Fruit fly (Drosophila melanogaster) whole organism, embryonic: ENCODE data around the gene fzy.
A peak's percentile ranks its signal among the peaks of the same experiment; 100 is the strongest.

Experiments used
- Ada2b ChIP-seq: fragments of 200-800 bp; sonication (Bioruptor generic); IDR thresholded peaks from 2 replicates; pipeline ENCODE4 v1.3.6; 2022; ENCODE audit warnings: missing biosample characterization, missing genetic modification characterization
- Asciz ChIP-seq: fragments of 200-800 bp; sonication (Bioruptor generic); optimal IDR thresholded peaks from 2 replicates; lab custom pipeline; 2017; ENCODE audit warnings: missing biosample characterization, mild to moderate bottlenecking, missing genetic modification characterization, missing genetic modification reagents
- Atf3 ChIP-seq: fragments of 200-800 bp; sonication (Bioruptor generic); optimal IDR thresholded peaks from 3 replicates; lab custom pipeline; 2016; ENCODE audit warnings: missing biosample characterization, missing genetic modification characterization
- B-H2 ChIP-seq: fragments of 200-800 bp; sonication (Bioruptor generic); optimal IDR thresholded peaks from 2 replicates; lab custom pipeline; 2018; ENCODE audit warnings: missing biosample characterization, mild to moderate bottlenecking, missing genetic modification characterization
- CG10267 ChIP-seq: fragments of 200-800 bp; sonication (Bioruptor generic); optimal IDR thresholded peaks from 2 replicates; lab custom pipeline; 2018; ENCODE audit warnings: missing biosample characterization, mild to moderate bottlenecking, missing genetic modification characterization, moderate library complexity
- CG10321 ChIP-seq: fragments of 200-800 bp; sonication (Bioruptor generic); IDR thresholded peaks from 2 replicates; pipeline ENCODE4 v1.3.6; 2022; ENCODE audit warnings: missing biosample characterization, missing genetic modification characterization
- CG11456 ChIP-seq: fragments of 200-800 bp; sonication (Bioruptor generic); IDR thresholded peaks from 3 replicates; pipeline ENCODE4 v1.3.6; 2022; ENCODE audit warnings: missing biosample characterization, missing genetic modification characterization
- CG12104 ChIP-seq: fragments of 200-800 bp; sonication (Bioruptor generic); optimal IDR thresholded peaks from 3 replicates; lab custom pipeline; 2016; ENCODE audit warnings: missing biosample characterization, missing genetic modification characterization
- CG12744 ChIP-seq: fragments of 200-800 bp; sonication (Bioruptor generic); optimal IDR thresholded peaks from 2 replicates; lab custom pipeline; 2016; ENCODE audit warnings: missing biosample characterization, missing genetic modification characterization
- CG13424 ChIP-seq: fragments of 200-800 bp; sonication (Bioruptor generic); optimal IDR thresholded peaks from 2 replicates; lab custom pipeline; 2019; ENCODE audit warnings: missing biosample characterization, mild to moderate bottlenecking, missing genetic modification characterization, moderate library complexity
- CG17385 ChIP-seq: fragments of 200-800 bp; sonication (Bioruptor generic); optimal IDR thresholded peaks from 3 replicates; lab custom pipeline; 2018; ENCODE audit warnings: missing biosample characterization, mild to moderate bottlenecking, missing genetic modification characterization
- CG2129 ChIP-seq: fragments of 200-800 bp; sonication (Bioruptor generic); IDR thresholded peaks from 2 replicates; pipeline ENCODE4 v1.3.6; 2022; ENCODE audit warnings: missing biosample characterization, missing genetic modification characterization; ENCODE audit not compliant: partially characterized antibody
- CG33557 ChIP-seq: fragments of 200-800 bp; sonication (Bioruptor generic); optimal IDR thresholded peaks from 2 replicates; lab custom pipeline; 2019; ENCODE audit warnings: missing biosample characterization, mild to moderate bottlenecking, missing genetic modification characterization, moderate library complexity
- CG34422 ChIP-seq: fragments of 200-800 bp; sonication (Bioruptor generic); IDR thresholded peaks from 3 replicates; pipeline ENCODE4 v1.3.6; 2022; ENCODE audit warnings: missing biosample characterization, missing genetic modification characterization
- CG5180 ChIP-seq: fragments of 200-800 bp; sonication (Bioruptor generic); optimal IDR thresholded peaks from 3 replicates; lab custom pipeline; 2017; ENCODE audit warnings: missing biosample characterization, missing genetic modification characterization, mild to moderate bottlenecking, moderate library complexity, missing genetic modification reagents
- CG6654 ChIP-seq: fragments of 200-800 bp; sonication (Bioruptor generic); optimal IDR thresholded peaks from 2 replicates; lab custom pipeline; 2017; ENCODE audit warnings: missing biosample characterization, mild to moderate bottlenecking, missing genetic modification characterization
- CG7372 ChIP-seq: fragments of 200-800 bp; sonication (Bioruptor generic); IDR thresholded peaks from 2 replicates; pipeline ENCODE4 v1.3.6; 2022; ENCODE audit warnings: missing biosample characterization, missing genetic modification characterization
- CG7987 ChIP-seq: fragments of 200-800 bp; sonication (Bioruptor generic); optimal IDR thresholded peaks from 2 replicates; lab custom pipeline; 2018; ENCODE audit warnings: missing biosample characterization, mild to moderate bottlenecking, missing genetic modification characterization, moderate library complexity
- CG8359 ChIP-seq: fragments of 200-800 bp; sonication (Bioruptor generic); optimal IDR thresholded peaks from 2 replicates; lab custom pipeline; 2017; ENCODE audit warnings: missing biosample characterization, mild to moderate bottlenecking, missing genetic modification characterization, borderline replicate concordance
- CTCF ChIP-seq: fragments of 200-800 bp; sonication (Bioruptor generic); optimal IDR thresholded peaks from 2 replicates; lab custom pipeline; 2017; ENCODE audit warnings: missing biosample characterization, mild to moderate bottlenecking, missing genetic modification characterization, moderate library complexity
- D19B ChIP-seq: fragments of 200-800 bp; sonication (Bioruptor generic); optimal IDR thresholded peaks from 2 replicates; lab custom pipeline; 2017; ENCODE audit warnings: missing biosample characterization, mild to moderate bottlenecking, missing genetic modification characterization
- Dbx ChIP-seq: fragments of 200-800 bp; sonication (Bioruptor generic); IDR thresholded peaks from 3 replicates; pipeline ENCODE4 v1.3.6; 2022; ENCODE audit warnings: missing biosample characterization, missing genetic modification characterization
- Fer3 ChIP-seq: fragments of 200-800 bp; sonication (Bioruptor generic); optimal IDR thresholded peaks from 2 replicates; lab custom pipeline; 2018; ENCODE audit warnings: missing biosample characterization, mild to moderate bottlenecking, missing genetic modification characterization, moderate library complexity
- Gsc ChIP-seq: fragments of 200-800 bp; sonication (Bioruptor generic); IDR thresholded peaks from 2 replicates; pipeline ENCODE4 v1.3.6; 2022; ENCODE audit warnings: missing biosample characterization, missing genetic modification characterization
- H15 ChIP-seq: fragments of 200-800 bp; sonication (Bioruptor generic); IDR thresholded peaks from 3 replicates; pipeline ENCODE4 v1.3.6; 2022; ENCODE audit warnings: missing biosample characterization, missing genetic modification characterization
- HLH4C ChIP-seq: fragments of 200-800 bp; sonication (Bioruptor generic); IDR thresholded peaks from 3 replicates; pipeline ENCODE4 v1.3.6; 2022; ENCODE audit warnings: missing biosample characterization, missing genetic modification characterization; ENCODE audit not compliant: partially characterized antibody
- Jarid2 ChIP-seq: fragments of 200-800 bp; sonication (Bioruptor generic); optimal IDR thresholded peaks from 3 replicates; lab custom pipeline; 2017; ENCODE audit warnings: mild to moderate bottlenecking, missing biosample characterization, missing genetic modification reagents, missing genetic modification characterization
- Mes4 ChIP-seq: fragments of 200-800 bp; sonication (Bioruptor generic); optimal IDR thresholded peaks from 2 replicates; lab custom pipeline; 2016; ENCODE audit warnings: missing biosample characterization, missing genetic modification characterization
- Nf-YB ChIP-seq: fragments of 200-800 bp; sonication (Bioruptor generic); optimal IDR thresholded peaks from 3 replicates; lab custom pipeline; 2019; ENCODE audit warnings: missing biosample characterization, mild to moderate bottlenecking, missing genetic modification characterization, moderate library complexity
- Opbp ChIP-seq: fragments of 200-800 bp; sonication (Bioruptor generic); IDR thresholded peaks from 3 replicates; pipeline ENCODE4 v1.3.6; 2022; ENCODE audit warnings: missing biosample characterization, missing genetic modification characterization; ENCODE audit not compliant: partially characterized antibody
- Sox100B ChIP-seq: fragments of 200-800 bp; sonication (Bioruptor generic); optimal IDR thresholded peaks from 3 replicates; lab custom pipeline; 2018; ENCODE audit warnings: missing biosample characterization, mild to moderate bottlenecking, missing genetic modification characterization
- Spps ChIP-seq: fragments of 200-800 bp; sonication (Bioruptor generic); optimal IDR thresholded peaks from 2 replicates; lab custom pipeline; 2018; ENCODE audit warnings: missing biosample characterization, mild to moderate bottlenecking, missing genetic modification characterization
- Ssrp ChIP-seq: fragments of 200-800 bp; sonication (Bioruptor generic); optimal IDR thresholded peaks from 2 replicates; lab custom pipeline; 2018; ENCODE audit warnings: missing biosample characterization, mild to moderate bottlenecking, missing genetic modification characterization, moderate library complexity
- bigmax ChIP-seq: fragments of 200-800 bp; sonication (Bioruptor generic); optimal IDR thresholded peaks from 2 replicates; lab custom pipeline; 2018; ENCODE audit warnings: missing biosample characterization, mild to moderate bottlenecking, missing genetic modification characterization
- da ChIP-seq: fragments of 200-800 bp; sonication (Bioruptor generic); optimal IDR thresholded peaks from 2 replicates; lab custom pipeline; 2016; ENCODE audit warnings: missing biosample characterization, missing genetic modification characterization
- eve ChIP-seq, 2 experiments: fragments of >200 bp; optimal IDR thresholded peaks; 2 replicates each; lab custom pipeline; 2017; ENCODE audit warnings: missing biosample characterization in 2 of 2, missing genetic modification characterization in 2 of 2
- gsb-n ChIP-seq: fragments of 200-800 bp; sonication (Bioruptor generic); optimal IDR thresholded peaks from 3 replicates; lab custom pipeline; 2018; ENCODE audit warnings: missing biosample characterization, mild to moderate bottlenecking, missing genetic modification characterization
- insv ChIP-seq, 2 experiments: fragments of 200-800 bp; sonication (Bioruptor generic); optimal IDR thresholded peaks; 3 replicates each; lab custom pipeline; 2016 to 2018; ENCODE audit warnings: missing biosample characterization in 2 of 2, missing genetic modification characterization in 2 of 2
- jing ChIP-seq: fragments of 200-800 bp; sonication (Bioruptor generic); optimal IDR thresholded peaks from 2 replicates; lab custom pipeline; 2018; ENCODE audit warnings: missing biosample characterization, mild to moderate bottlenecking, missing genetic modification characterization
- kah ChIP-seq: fragments of 200-800 bp; sonication (Bioruptor generic); optimal IDR thresholded peaks from 2 replicates; lab custom pipeline; 2018; ENCODE audit warnings: missing biosample characterization, mild to moderate bottlenecking, missing genetic modification characterization
- knrl ChIP-seq: fragments of 200-800 bp; sonication (Bioruptor generic); IDR thresholded peaks from 3 replicates; pipeline ENCODE4 v1.3.6; 2022; ENCODE audit warnings: missing biosample characterization, missing genetic modification characterization; ENCODE audit not compliant: partially characterized antibody
- luna ChIP-seq: fragments of 200-800 bp; sonication (Bioruptor generic); optimal IDR thresholded peaks from 2 replicates; lab custom pipeline; 2016; ENCODE audit warnings: missing biosample characterization, missing genetic modification characterization
- nerfin-2 ChIP-seq: fragments of 200-800 bp; sonication (Bioruptor generic); IDR thresholded peaks from 2 replicates; pipeline ENCODE4 v1.3.6; 2022; ENCODE audit warnings: missing biosample characterization, missing genetic modification characterization; ENCODE audit not compliant: partially characterized antibody
- p53 ChIP-seq: fragments of 200-800 bp; sonication (Bioruptor generic); optimal IDR thresholded peaks from 2 replicates; lab custom pipeline; 2016; ENCODE audit warnings: missing biosample characterization, missing genetic modification characterization
- phol ChIP-seq: fragments of 200-800 bp; sonication (Bioruptor generic); optimal IDR thresholded peaks from 3 replicates; lab custom pipeline; 2018; ENCODE audit warnings: missing biosample characterization, mild to moderate bottlenecking, missing genetic modification characterization, moderate library complexity
- rib ChIP-seq: fragments of 200-800 bp; sonication (Bioruptor generic); IDR thresholded peaks from 2 replicates; pipeline ENCODE4 v1.3.6; 2022; ENCODE audit warnings: missing biosample characterization, missing genetic modification characterization
- slp2 ChIP-seq: fragments of 200-800 bp; sonication (Bioruptor generic); optimal IDR thresholded peaks from 2 replicates; lab custom pipeline; 2016; ENCODE audit warnings: missing biosample characterization, missing genetic modification characterization
- toy ChIP-seq: fragments of 200-800 bp; sonication (Bioruptor generic); IDR thresholded peaks from 2 replicates; pipeline ENCODE4 v1.3.6; 2022; ENCODE audit warnings: missing biosample characterization, missing genetic modification characterization
- yki ChIP-seq: fragments of >200 bp; optimal IDR thresholded peaks from 3 replicates; lab custom pipeline; 2018
- zfh2 ChIP-seq: fragments of 200-800 bp; sonication (Bioruptor generic); optimal IDR thresholded peaks from 2 replicates; lab custom pipeline; 2016; ENCODE audit warnings: missing biosample characterization, missing genetic modification characterization

fzy gene

DNA sequence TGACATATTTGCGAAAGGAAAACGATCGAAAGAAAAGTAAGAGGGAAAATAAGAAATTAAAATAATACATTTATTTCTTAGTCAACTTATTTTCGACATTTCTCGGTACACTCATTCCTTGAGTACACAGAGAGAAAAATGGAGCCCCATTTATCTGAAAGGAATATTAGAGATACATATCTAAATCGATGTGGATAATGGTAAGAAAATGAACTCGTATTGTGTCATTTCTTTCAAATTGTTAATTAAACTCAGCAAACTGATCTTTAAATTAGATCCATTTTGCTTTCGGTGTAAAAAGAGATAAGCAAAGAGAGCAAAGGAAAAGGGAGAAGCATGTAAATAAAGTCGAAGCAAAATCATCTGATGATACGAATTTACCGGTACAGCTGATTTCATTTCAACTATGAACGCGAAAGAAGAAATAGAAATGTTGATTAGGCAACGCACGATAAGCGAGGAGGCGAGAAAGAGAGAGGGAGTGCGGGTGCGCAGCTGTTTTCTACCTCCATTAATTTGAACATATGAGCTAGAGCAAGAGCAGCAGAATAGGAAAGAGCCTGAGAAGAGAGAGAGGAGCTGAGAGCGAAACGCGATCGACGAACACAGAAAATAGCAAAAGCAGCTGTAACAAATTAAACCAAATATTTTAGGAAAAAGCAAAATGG, 24.9 kb upstream of the fzy start (continued):
- TF ChIP-seq Jarid2 (GFP tag; lab: Kevin White, UChicago) (peak; percentile 12), CG8359 (GFP tag; lab: Kevin White, UChicago) (peak; percentile 78), CG10267 (tag; lab: Kevin White, UChicago) (peak; percentile 79), CG33557 (GFP tag; lab: Kevin White, UChicago) (peak; percentile 50), Fer3 (peak; percentile 92), CG7372 (GFP tag; lab: Robert Waterston, UW) (no peak), rib (GFP tag; lab: Robert Waterston, UW) (no peak), Ada2b (GFP tag; lab: Robert Waterston, UW) (no peak), Dbx (GFP tag; lab: Robert Waterston, UW) (no peak), Sox100B (GFP tag; lab: Kevin White, UChicago) (peak; percentile 69), CG11456 (GFP tag; lab: Robert Waterston, UW) (no peak), da (peak; percentile 38), CG12104 (GFP tag; lab: Kevin White, UChicago) (peak; percentile 77), luna (peak; percentile 79), toy (no peak), phol (tag; lab: Kevin White, UChicago) (peak; percentile 92), B-H2 (GFP tag; lab: Kevin White, UChicago) (peak; percentile 13), CG17385 (GFP tag; lab: Kevin White, UChicago) (peak; percentile 79), slp2 (peak; percentile 85), CG13424 (tag; lab: Kevin White, UChicago) (peak; percentile 87), D19B (GFP tag; lab: Kevin White, UChicago) (peak; percentile 75), jing (GFP tag; lab: Kevin White, UChicago) (peak; percentile 86), nerfin-2 (GFP tag; lab: Robert Waterston, UW) (no peak), knrl (GFP tag; lab: Robert Waterston, UW) (no peak), H15 (no peak), Spps (peak; percentile 87), yki (peak; percentile 41), CG6654 (GFP tag; lab: Kevin White, UChicago) (peak; percentile 66), Ssrp (tag; lab: Kevin White, UChicago) (peak; percentile 91), CG2129 (GFP tag; lab: Robert Waterston, UW) (no peak), Mes4 (peak; percentile 79), zfh2 (GFP tag; lab: Kevin White, UChicago) (peak; percentile 85), CG34422 (GFP tag; lab: Robert Waterston, UW) (no peak), kah (GFP tag; lab: Kevin White, UChicago) (peak; percentile 68), p53 (GFP tag; lab: Kevin White, UChicago) (peak; percentile 54), CG5180 (peak; percentile 48), HLH4C (GFP tag; lab: Robert Waterston, UW) (no peak), bigmax (GFP tag; lab: Kevin White, UChicago) (peak; percentile 36), Asciz (GFP tag; lab: Kevin White, UChicago) (peak; percentile 87), CG7987 (GFP tag; lab: Kevin White, UChicago) (peak; percentile 77), Atf3 (GFP tag; lab: Kevin White, UChicago) (peak; percentile 74), gsb-n (peak; percentile 80), CG10321 (GFP tag; lab: Robert Waterston, UW) (no peak), CG12744 (GFP tag; lab: Kevin White, UChicago) (peak; percentile 74), Opbp (GFP tag; lab: Robert Waterston, UW) (no peak), insv (GFP tag; optimal IDR thresholded peaks at IDR 0.05; lab: Kevin White, UChicago) (no peak), CTCF (GFP tag; lab: Kevin White, UChicago) (peak; percentile 31), eve (GFP tag; optimal IDR thresholded peaks at IDR 0.05; lab: Kevin White, UChicago) (peak in 1 of 2 experiments; percentile 23), Gsc (GFP tag; lab: Robert Waterston, UW) (no peak), Nf-YB (peak; percentile 63)
